Fruit fly (Drosophila melanogaster): Measurements from ENCODE around the gene Ir94g.

The Ir94g gene

dm6 chr3R:23521483-23521882, 37.8 kb downstream of the Ir94g start, which contains the start of gene CG10177:
CG10177 (minus strand) TSS chr3R:23521583.
- no peak for TF ChIP-seq bab1 (GFP tag; optimal IDR thresholded peaks at IDR 0.05)
- no peak for TF ChIP-seq cnc (optimal IDR thresholded peaks at IDR 0.05)
- no peak for TF ChIP-seq CG7045 (GFP tag; optimal IDR thresholded peaks at IDR 0.05)
- no peak for TF ChIP-seq Crg-1 (GFP tag; optimal IDR thresholded peaks at IDR 0.05)
- no peak for TF ChIP-seq CG12768 (GFP tag; optimal IDR thresholded peaks at IDR 0.05)
- TF ChIP-seq Mnt (GFP tag; optimal IDR thresholded peaks at IDR 0.05) = no peak
- TF ChIP-seq tj (GFP tag; optimal IDR thresholded peaks at IDR 0.05) = no peak
- no peak for TF ChIP-seq CG14711 (tag; optimal IDR thresholded peaks at IDR 0.05)
- TF ChIP-seq CG7101 (tag; optimal IDR thresholded peaks at IDR 0.05) = no peak
- TF ChIP-seq Hr96 (GFP tag; optimal IDR thresholded peaks at IDR 0.05) = no peak
- TF ChIP-seq CG5204 (GFP tag; optimal IDR thresholded peaks at IDR 0.05) = no peak
- no peak for TF ChIP-seq toe (GFP tag; optimal IDR thresholded peaks at IDR 0.05)
- TF ChIP-seq cic (GFP tag; optimal IDR thresholded peaks at IDR 0.05) = no peak
- TF ChIP-seq CG11617 (GFP tag; optimal IDR thresholded peaks at IDR 0.05) = no peak
- TF ChIP-seq CG33017 (tag; optimal IDR thresholded peaks at IDR 0.05) = no peak
- TF ChIP-seq kay (GFP tag; ENCODE audit: borderline replicate concordance) = no peak
- no peak for TF ChIP-seq Clk (GFP tag; optimal IDR thresholded peaks at IDR 0.05)
- TF ChIP-seq CG1620 (GFP tag; optimal IDR thresholded peaks at IDR 0.05) = no peak
- TF ChIP-seq pad (GFP tag; optimal IDR thresholded peaks at IDR 0.05) = no peak

DNA sequence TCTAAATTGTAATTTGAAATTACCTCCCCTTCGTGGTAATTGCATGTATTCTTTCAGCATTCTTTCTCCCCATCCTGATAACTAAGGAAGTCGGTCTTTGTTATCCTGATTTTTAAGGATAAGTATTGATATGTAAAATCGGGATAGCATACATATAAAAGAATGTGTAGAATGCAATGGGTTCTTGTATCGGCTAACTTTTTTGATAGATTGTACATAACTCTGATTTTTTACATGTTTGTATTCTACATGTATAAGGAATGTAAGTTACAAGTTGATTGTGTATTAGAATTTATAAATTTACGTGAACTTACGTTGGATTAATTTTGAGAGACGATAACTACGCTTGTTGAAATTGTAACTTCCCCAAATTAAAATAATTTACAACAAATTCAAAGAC, 38.6 kb downstream of the Ir94g start:
- TF ChIP-seq Mnt (GFP tag; optimal IDR thresholded peaks at IDR 0.05) (no peak), CG5204 (GFP tag; optimal IDR thresholded peaks at IDR 0.05) (no peak), pad (GFP tag; optimal IDR thresholded peaks at IDR 0.05) (no peak), kay (GFP tag; ENCODE audit: borderline replicate concordance) (no peak), tj (GFP tag; optimal IDR thresholded peaks at IDR 0.05) (no peak), CG14711 (tag; optimal IDR thresholded peaks at IDR 0.05) (no peak), toe (GFP tag; optimal IDR thresholded peaks at IDR 0.05) (no peak), Crg-1 (GFP tag; optimal IDR thresholded peaks at IDR 0.05) (no peak), CG33017 (tag; optimal IDR thresholded peaks at IDR 0.05) (no peak), Hr96 (GFP tag; optimal IDR thresholded peaks at IDR 0.05) (no peak), CG11617 (GFP tag; optimal IDR thresholded peaks at IDR 0.05) (no peak)

DNA sequence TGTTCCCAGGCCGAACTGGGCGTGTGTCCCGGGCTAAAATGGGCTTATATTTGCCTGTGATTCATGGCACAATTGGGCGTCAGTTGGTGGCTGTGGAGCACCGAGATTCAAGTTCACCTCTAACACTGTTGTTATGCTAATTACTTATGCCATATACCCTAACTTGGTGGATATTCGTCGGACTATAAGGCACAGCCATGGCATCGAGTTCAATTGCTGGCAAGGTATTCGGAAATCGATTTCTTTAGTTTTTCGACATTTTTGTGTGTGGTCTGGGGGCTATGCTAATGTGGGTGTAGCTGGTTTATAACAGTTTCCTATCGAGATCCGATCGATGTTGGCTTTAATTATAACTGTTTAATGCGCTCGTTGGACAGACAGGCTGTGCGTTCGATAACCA, 42.4 kb downstream of the Ir94g start:
- TF ChIP-seq CG11617 (GFP tag; optimal IDR thresholded peaks at IDR 0.05) (no peak), CG14711 (tag; optimal IDR thresholded peaks at IDR 0.05) (no peak), Mnt (GFP tag; optimal IDR thresholded peaks at IDR 0.05) (no peak), tj (GFP tag; optimal IDR thresholded peaks at IDR 0.05) (no peak), Hr96 (GFP tag; optimal IDR thresholded peaks at IDR 0.05) (no peak)

DNA sequence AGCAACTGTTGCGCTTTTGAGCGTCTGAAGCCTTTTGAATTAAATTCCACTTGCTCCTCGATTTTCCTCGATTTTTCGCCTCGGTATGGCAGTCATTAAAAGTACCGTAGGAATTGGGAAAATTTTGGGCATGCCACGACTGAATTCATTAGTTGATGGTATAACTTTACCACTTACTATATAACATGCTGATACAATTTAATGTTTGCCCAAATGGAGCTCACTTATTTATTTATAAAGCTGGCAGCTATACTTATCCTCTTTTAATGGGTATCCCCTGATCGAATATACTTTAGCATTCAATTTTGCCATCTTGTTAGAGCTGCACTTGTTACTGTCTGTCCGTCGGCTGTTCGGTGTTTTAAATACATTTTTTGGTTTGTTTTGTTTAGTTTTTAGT, 43.7 kb downstream of the Ir94g start:
- TF ChIP-seq ovo (GFP tag; optimal IDR thresholded peaks at IDR 0.05) = no peak
- TF ChIP-seq CG5204 (GFP tag; optimal IDR thresholded peaks at IDR 0.05) = no peak
- TF ChIP-seq toe (GFP tag; optimal IDR thresholded peaks at IDR 0.05) = no peak
- TF ChIP-seq Clk (GFP tag; optimal IDR thresholded peaks at IDR 0.05) = no peak
- TF ChIP-seq CG12768 (GFP tag; optimal IDR thresholded peaks at IDR 0.05) = no peak
- TF ChIP-seq cnc (optimal IDR thresholded peaks at IDR 0.05) = no peak
- TF ChIP-seq CG14711 (tag; optimal IDR thresholded peaks at IDR 0.05) = no peak
- TF ChIP-seq Crg-1 (GFP tag; optimal IDR thresholded peaks at IDR 0.05) = no peak
- no peak for TF ChIP-seq kay (GFP tag; ENCODE audit: borderline replicate concordance)
- TF ChIP-seq CG33017 (tag; optimal IDR thresholded peaks at IDR 0.05) = no peak
- TF ChIP-seq CG1620 (GFP tag; optimal IDR thresholded peaks at IDR 0.05) = no peak

DNA sequence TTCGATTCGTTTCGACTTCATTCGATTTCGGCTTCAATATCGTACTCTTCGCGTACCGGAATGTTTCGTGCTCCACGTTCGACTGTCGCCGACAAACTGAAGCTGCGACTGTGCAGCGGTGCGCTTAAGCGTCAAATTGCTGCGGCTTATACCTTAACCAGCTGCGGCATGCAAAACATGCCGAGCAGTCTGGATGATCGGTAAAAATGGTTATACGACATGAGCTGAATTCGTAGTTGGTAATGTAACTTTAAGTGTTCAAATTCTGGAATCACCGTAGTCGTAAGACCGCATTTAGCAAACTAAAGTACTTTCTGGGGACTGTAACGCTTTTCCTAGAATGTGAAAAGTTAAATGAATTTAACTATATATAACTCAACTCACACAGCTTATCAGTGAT, 47.2 kb downstream of the Ir94g start, which contains the start of gene CG10175:
CG10175 (minus strand) TSS at position 101 of the 400 bp plus-strand sequence.
- TF ChIP-seq CG12768 (GFP tag; optimal IDR thresholded peaks at IDR 0.05) (no peak), Hr96 (GFP tag; optimal IDR thresholded peaks at IDR 0.05) (no peak), CG5204 (GFP tag; optimal IDR thresholded peaks at IDR 0.05) (no peak), toe (GFP tag; optimal IDR thresholded peaks at IDR 0.05) (no peak), CG11617 (GFP tag; optimal IDR thresholded peaks at IDR 0.05) (no peak), CG14711 (tag; optimal IDR thresholded peaks at IDR 0.05) (no peak), Clk (GFP tag; optimal IDR thresholded peaks at IDR 0.05) (no peak), Crg-1 (GFP tag; optimal IDR thresholded peaks at IDR 0.05) (no peak), kay (GFP tag; ENCODE audit: borderline replicate concordance) (no peak), bab1 (GFP tag; optimal IDR thresholded peaks at IDR 0.05) (no peak)

- TF ChIP-seq cnc (optimal IDR thresholded peaks at IDR 0.05) (no peak), CG5204 (GFP tag; optimal IDR thresholded peaks at IDR 0.05) (no peak), CG7045 (GFP tag; optimal IDR thresholded peaks at IDR 0.05) (peak; percentile 5), CG33017 (tag; optimal IDR thresholded peaks at IDR 0.05) (peak; percentile 58), ovo (GFP tag; optimal IDR thresholded peaks at IDR 0.05) (no peak), CG7101 (tag; optimal IDR thresholded peaks at IDR 0.05) (peak; percentile 1), CG12768 (GFP tag; optimal IDR thresholded peaks at IDR 0.05) (peak; percentile 46), Clk (GFP tag; optimal IDR thresholded peaks at IDR 0.05) (no peak), Mnt (GFP tag; optimal IDR thresholded peaks at IDR 0.05) (peak; percentile 22), bab1 (GFP tag; optimal IDR thresholded peaks at IDR 0.05) (no peak), CG1620 (GFP tag; optimal IDR thresholded peaks at IDR 0.05) (no peak), tj (GFP tag; optimal IDR thresholded peaks at IDR 0.05) (no peak), CG14711 (tag; optimal IDR thresholded peaks at IDR 0.05) (no peak), CG11617 (GFP tag; optimal IDR thresholded peaks at IDR 0.05) (peak; percentile 5), kay (GFP tag; ENCODE audit: borderline replicate concordance) (peak; percentile 35), Crg-1 (GFP tag; optimal IDR thresholded peaks at IDR 0.05) (no peak), Hr96 (GFP tag; optimal IDR thresholded peaks at IDR 0.05) (no peak), toe (GFP tag; optimal IDR thresholded peaks at IDR 0.05) (no peak), cic (GFP tag; optimal IDR thresholded peaks at IDR 0.05) (peak; percentile 85), pad (GFP tag; optimal IDR thresholded peaks at IDR 0.05) (no peak)
Measured at dm6 chr3R:23534609-23535008, 50.9 kb downstream of the Ir94g start, which contains the start of gene Ugt303B3. Ugt303B3 (minus strand) TSS chr3R:23534767.
